Worm (Caenorhabditis elegans): ENCODE measurements around the gene Y73C8C.3.

DNA sequence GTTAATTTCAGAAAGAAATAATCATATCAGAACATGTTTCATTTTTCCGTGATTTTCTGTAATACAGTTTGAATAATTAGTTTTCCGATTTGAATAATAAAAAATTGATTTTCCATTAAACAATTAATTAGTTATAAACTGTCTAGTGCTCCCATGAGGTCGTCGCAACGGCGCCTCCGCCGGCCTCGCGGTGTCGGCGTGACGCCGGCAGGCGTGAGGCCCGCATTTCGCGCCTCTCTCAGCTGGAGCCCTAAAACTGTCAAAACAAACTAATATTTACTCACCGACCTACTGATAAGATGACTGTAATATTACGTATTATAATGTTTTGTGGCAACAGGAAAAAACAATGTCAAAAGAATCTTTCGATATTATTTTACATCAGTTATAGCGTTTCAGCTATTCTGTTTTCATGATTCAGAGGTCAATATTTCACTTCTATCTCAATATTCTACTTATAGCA lies 18.3 kb downstream of the Y73C8C.3 start, which contains the start of gene F02C9.2:
- TF ChIP-seq nhr-77 (tag; optimal IDR thresholded peaks at IDR 0.05): no peak
- TF ChIP-seq nhr-11 (tag; optimal IDR thresholded peaks at IDR 0.05): no peak
- no peak for TF ChIP-seq ceh-82 (tag; optimal IDR thresholded peaks at IDR 0.05)
- no peak for TF ChIP-seq unc-62 (GFP tag; optimal IDR thresholded peaks at IDR 0.05)
- no peak for TF ChIP-seq lin-13 (GFP tag; optimal IDR thresholded peaks at IDR 0.05)
- TF ChIP-seq mab-5 (tag; optimal IDR thresholded peaks at IDR 0.05): no peak
- no peak for TF ChIP-seq lin-11 (tag; optimal IDR thresholded peaks at IDR 0.05)

All from whole organism, L2 larva.